Worm (Caenorhabditis elegans) whole organism, L3 larva: ENCODE data around the gene F07F6.1.

Experiments
- R02D3.7 ChIP-seq: fragments of 150-350 bp; optimal IDR thresholded peaks from 2 replicates; lab custom pipeline; 2014; ENCODE audit warnings: missing biosample characterization, missing genetic modification characterization
- ZK546.5 ChIP-seq: sonication (generic microtip); optimal IDR thresholded peaks from 2 replicates; lab custom pipeline; 2017; ENCODE audit warnings: missing biosample characterization, missing genetic modification characterization
- aly-2 ChIP-seq: fragments of 150-350 bp; optimal IDR thresholded peaks from 2 replicates; lab custom pipeline; 2014; ENCODE audit warnings: missing biosample characterization, missing genetic modification characterization
- ama-1 ChIP-seq: fragments of 150-350 bp; optimal IDR thresholded peaks from 2 replicates; lab custom pipeline; 2018
- ceh-16 ChIP-seq: sonication (generic microtip); optimal IDR thresholded peaks from 2 replicates; lab custom pipeline; 2017; ENCODE audit warnings: missing biosample characterization, missing genetic modification characterization
- ceh-28 ChIP-seq: fragments of 150-350 bp; optimal IDR thresholded peaks from 2 replicates; lab custom pipeline; 2014; ENCODE audit warnings: missing biosample characterization, missing genetic modification reagents, missing genetic modification characterization
- ceh-82 ChIP-seq: fragments of 150-350 bp; optimal IDR thresholded peaks from 2 replicates; lab custom pipeline; 2014; ENCODE audit warnings: missing biosample characterization, missing genetic modification characterization
- ceh-9 ChIP-seq: sonication (generic microtip); optimal IDR thresholded peaks from 2 replicates; lab custom pipeline; 2018; ENCODE audit warnings: missing biosample characterization, missing genetic modification characterization
- daf-12 ChIP-seq: fragments of 150-350 bp; optimal IDR thresholded peaks from 2 replicates; lab custom pipeline; 2014; ENCODE audit warnings: missing biosample characterization, missing genetic modification reagents, missing genetic modification characterization
- egl-27 ChIP-seq: sonication (generic microtip); optimal IDR thresholded peaks from 4 replicates; lab custom pipeline; 2017; ENCODE audit warnings: missing biosample characterization, missing genetic modification reagents, missing genetic modification characterization
- egl-5 ChIP-seq: fragments of 150-350 bp; optimal IDR thresholded peaks from 2 replicates; lab custom pipeline; 2017; ENCODE audit warnings: missing biosample characterization, missing genetic modification reagents, missing genetic modification characterization, inconsistent platforms
- elt-1 ChIP-seq: fragments of 150-350 bp; optimal IDR thresholded peaks from 2 replicates; lab custom pipeline; 2014; ENCODE audit warnings: missing biosample characterization, missing genetic modification characterization
- elt-2 ChIP-seq: sonication (generic microtip); optimal IDR thresholded peaks from 2 replicates; lab custom pipeline; 2016; ENCODE audit warnings: missing genetic modification reagents, mild to moderate bottlenecking, missing genetic modification characterization, missing compliant biosample characterization
- elt-3 ChIP-seq, 3 experiments: fragments of 150-350 bp in 1 of 3; sonication (generic microtip) in 2 of 3; optimal IDR thresholded peaks; 2 replicates in 2 of 3; 4 replicates in 1 of 3; lab custom pipeline; 2014 to 2017; ENCODE audit warnings: missing biosample characterization in 3 of 3, missing genetic modification characterization in 3 of 3
- eor-1 ChIP-seq, 2 experiments: fragments of 150-350 bp; optimal IDR thresholded peaks; 2 replicates each; lab custom pipeline; 2014 to 2018; ENCODE audit warnings: missing biosample characterization in 2 of 2, missing genetic modification characterization in 2 of 2
- fkh-2 ChIP-seq: fragments of 150-350 bp; optimal IDR thresholded peaks from 2 replicates; lab custom pipeline; 2014; ENCODE audit warnings: missing biosample characterization, missing genetic modification reagents, missing genetic modification characterization
- fos-1 ChIP-seq: fragments of 150-350 bp; optimal IDR thresholded peaks from 2 replicates; lab custom pipeline; 2014; ENCODE audit warnings: missing biosample characterization, missing genetic modification characterization
- hmg-11 ChIP-seq: sonication (generic microtip); optimal IDR thresholded peaks from 2 replicates; lab custom pipeline; 2016; ENCODE audit warnings: missing genetic modification characterization, missing compliant biosample characterization
- lin-15B ChIP-seq: fragments of 150-350 bp; optimal IDR thresholded peaks from 2 replicates; lab custom pipeline; 2014; ENCODE audit warnings: missing biosample characterization, missing genetic modification characterization
- lin-39 ChIP-seq: fragments of 150-350 bp; optimal IDR thresholded peaks from 2 replicates; lab custom pipeline; 2018; ENCODE audit warnings: missing biosample characterization, missing genetic modification reagents, missing genetic modification characterization
- mml-1 ChIP-seq: fragments of 150-350 bp; sonication (generic microtip); optimal IDR thresholded peaks from 3 replicates; lab custom pipeline; 2014; ENCODE audit warnings: missing biosample characterization, missing genetic modification characterization
- nfya-1 ChIP-seq: sonication (generic microtip); optimal IDR thresholded peaks from 2 replicates; lab custom pipeline; 2017; ENCODE audit warnings: missing genetic modification characterization, mild to moderate bottlenecking, missing compliant biosample characterization, antibody characterized with exemption, moderate library complexity; ENCODE audit not compliant: insufficient read depth
- nhr-12 ChIP-seq: fragments of 150-350 bp; optimal IDR thresholded peaks from 2 replicates; lab custom pipeline; 2014; ENCODE audit warnings: missing biosample characterization, missing genetic modification characterization
- nhr-23 ChIP-seq: fragments of 150-350 bp; optimal IDR thresholded peaks from 2 replicates; lab custom pipeline; 2014; ENCODE audit warnings: missing biosample characterization, missing genetic modification reagents, missing genetic modification characterization
- nhr-237 ChIP-seq: fragments of 150-350 bp; optimal IDR thresholded peaks from 2 replicates; lab custom pipeline; 2014; ENCODE audit warnings: missing biosample characterization, missing genetic modification characterization
- nhr-25 ChIP-seq: sonication (generic microtip); optimal IDR thresholded peaks from 2 replicates; lab custom pipeline; 2017; ENCODE audit warnings: missing biosample characterization, missing genetic modification characterization
- nhr-43 ChIP-seq: sonication (generic microtip); optimal IDR thresholded peaks from 2 replicates; lab custom pipeline; 2016; ENCODE audit warnings: mild to moderate bottlenecking, missing genetic modification characterization, missing compliant biosample characterization; ENCODE audit not compliant: poor library complexity, severe bottlenecking
- nhr-67 ChIP-seq: fragments of 150-350 bp; optimal IDR thresholded peaks from 2 replicates; lab custom pipeline; 2014; ENCODE audit warnings: missing biosample characterization, missing genetic modification characterization
- nhr-77 ChIP-seq: fragments of 150-350 bp; optimal IDR thresholded peaks from 2 replicates; lab custom pipeline; 2014; ENCODE audit warnings: missing biosample characterization, missing genetic modification characterization
- pha-4 ChIP-seq: fragments of 150-350 bp; optimal IDR thresholded peaks from 2 replicates; lab custom pipeline; 2014; ENCODE audit warnings: missing biosample characterization, missing genetic modification reagents, missing genetic modification characterization
- sea-2 ChIP-seq: fragments of 150-350 bp; sonication (generic microtip); optimal IDR thresholded peaks from 4 replicates; lab custom pipeline; 2014; ENCODE audit warnings: missing biosample characterization, missing genetic modification reagents, missing genetic modification characterization
- skn-1 ChIP-seq: fragments of 150-350 bp; optimal IDR thresholded peaks from 2 replicates; lab custom pipeline; 2014; ENCODE audit warnings: missing biosample characterization, missing genetic modification characterization
- snpc-4 ChIP-seq: fragments of 150-350 bp; optimal IDR thresholded peaks from 2 replicates; lab custom pipeline; 2014; ENCODE audit warnings: missing biosample characterization, missing genetic modification characterization
- unc-62 ChIP-seq: fragments of 150-350 bp; sonication (generic microtip); optimal IDR thresholded peaks from 4 replicates; lab custom pipeline; 2014; ENCODE audit warnings: missing biosample characterization, missing genetic modification reagents, missing genetic modification characterization
- zag-1 ChIP-seq: fragments of 150-350 bp; optimal IDR thresholded peaks from 2 replicates; lab custom pipeline; 2014; ENCODE audit warnings: missing biosample characterization, missing genetic modification characterization
- ztf-11 ChIP-seq: fragments of 150-350 bp; optimal IDR thresholded peaks from 2 replicates; lab custom pipeline; 2014; ENCODE audit warnings: missing biosample characterization, missing genetic modification characterization
- ztf-4 ChIP-seq: fragments of 150-350 bp; optimal IDR thresholded peaks from 2 replicates; lab custom pipeline; 2014; ENCODE audit warnings: missing biosample characterization, missing genetic modification characterization

Gene F07F6.1

DNA sequence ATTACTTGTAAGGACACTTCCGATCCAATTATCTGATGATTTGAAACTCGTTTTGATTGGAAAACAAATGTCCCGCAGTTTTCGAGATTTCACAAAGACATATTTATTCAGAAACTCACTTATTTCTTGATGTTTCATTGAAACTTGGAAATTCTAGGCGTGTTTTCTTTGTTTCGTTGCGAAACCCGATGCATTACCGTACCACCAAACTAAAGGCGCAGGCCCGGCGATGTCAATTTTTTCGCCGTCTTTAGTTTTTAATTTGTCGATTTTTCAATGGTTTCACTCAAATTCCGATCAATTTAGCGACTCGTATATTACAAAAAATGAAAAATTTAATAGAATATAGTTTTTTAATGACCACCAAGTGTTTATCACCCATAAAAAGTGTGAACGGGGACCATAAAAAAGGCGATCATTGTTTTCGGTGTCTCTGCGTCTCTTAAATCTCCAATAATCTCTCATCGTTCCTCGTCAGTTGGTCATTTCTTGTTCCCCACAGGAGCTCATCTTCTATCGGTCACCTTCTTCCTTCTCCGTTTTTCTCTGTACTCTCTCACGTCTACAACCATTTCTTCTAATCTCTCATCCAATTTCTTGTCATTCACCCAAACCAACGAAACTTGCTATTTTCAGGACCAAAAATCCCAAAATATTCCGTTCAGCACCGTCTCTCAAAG lies 28.2 kb downstream of the F07F6.1 start, which contains the start of gene clr-1:
Gene clr-1, plus strand, starts transcription at position 630 of the 680 bp plus-strand sequence.
- no peak for TF ChIP-seq nhr-237 (tag; lab: Kevin White, UChicago)
- peak; percentile 7 for TF ChIP-seq nfya-1 (tag; lab: Kevin White, UChicago)

DNA sequence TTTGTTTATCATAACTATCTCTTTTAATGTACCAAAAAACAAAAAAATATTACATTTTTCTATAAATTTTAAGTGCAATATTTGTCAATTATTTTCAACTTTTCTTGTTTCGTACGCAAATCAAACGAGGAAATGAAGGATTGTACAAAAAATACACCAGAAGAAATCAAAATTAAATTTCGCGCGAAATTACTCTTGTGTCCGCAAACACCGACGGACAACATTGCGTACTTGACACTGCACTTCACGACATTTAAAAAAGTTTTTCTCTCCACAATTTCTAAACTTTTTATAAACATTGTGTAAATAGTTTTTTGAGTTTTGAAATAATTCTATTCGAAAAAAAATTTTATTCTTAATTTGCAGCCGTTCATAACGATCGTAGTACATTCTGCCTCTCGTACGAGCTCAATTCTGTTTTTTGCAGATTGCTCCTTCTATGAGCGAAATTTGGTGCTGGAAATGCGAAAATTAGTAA lies 36.3 kb downstream of the F07F6.1 start, which contains the start of gene mrps-16:
Gene mrps-16, plus strand, starts transcription at position 428 of the 478 bp plus-strand sequence.
- TF ChIP-seq ceh-28 (tag; lab: Kevin White, UChicago) (peak; percentile 22), ceh-16 (tag; lab: Kevin White, UChicago) (no peak), nhr-12 (tag; lab: Kevin White, UChicago) (no peak), egl-27 (tag; lab: Kevin White, UChicago) (no peak), ZK546.5 (tag; lab: Kevin White, UChicago) (no peak), daf-12 (tag; lab: Kevin White, UChicago) (no peak), zag-1 (tag; lab: Kevin White, UChicago) (no peak), nhr-43 (tag; lab: Kevin White, UChicago) (peak; percentile 22), lin-39 (tag; lab: Kevin White, UChicago) (peak; percentile 17), sea-2 (no peak), R02D3.7 (tag; lab: Kevin White, UChicago) (peak; percentile 26), nfya-1 (tag; lab: Kevin White, UChicago) (peak; percentile 53), elt-1 (tag; lab: Kevin White, UChicago) (no peak), ztf-11 (tag; lab: Kevin White, UChicago) (no peak), hmg-11 (peak; percentile 77), nhr-25 (tag; lab: Kevin White, UChicago) (peak; percentile 44), egl-5 (tag; lab: Kevin White, UChicago) (peak; percentile 8), ceh-82 (tag; lab: Kevin White, UChicago) (no peak), aly-2 (tag; lab: Kevin White, UChicago) (no peak), nhr-67 (tag; lab: Kevin White, UChicago) (no peak), lin-15B (peak; percentile 40)
- TF ChIP-seq, all 47 proteins: peak for 9

DNA sequence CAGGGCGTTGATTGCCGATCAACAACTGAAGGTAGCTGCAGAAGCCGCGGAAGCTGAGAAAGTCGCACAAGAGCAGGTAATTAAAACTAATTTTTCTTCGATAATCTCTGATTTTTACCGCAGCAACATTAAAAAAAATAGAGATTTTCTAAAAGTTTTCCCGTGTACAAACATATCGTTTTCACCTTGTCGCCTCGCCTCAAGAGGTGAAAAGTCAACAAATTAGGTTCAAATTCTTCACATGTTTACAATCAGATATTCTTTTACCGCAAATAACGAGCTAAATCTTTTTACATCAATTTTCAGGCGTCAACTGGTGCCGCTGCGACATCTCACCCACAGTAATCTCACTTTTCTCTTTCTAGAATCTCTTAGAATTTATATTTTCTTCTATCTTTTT lies 37.3 kb downstream of the F07F6.1 start, which contains the start of gene ilcr-2:
Gene ilcr-2, plus strand, starts transcription at position 301 of the 400 bp plus-strand sequence.
- TF ChIP-seq pha-4 (tag; lab: Kevin White, UChicago): no peak
- no peak for TF ChIP-seq snpc-4
- TF ChIP-seq fkh-2 (tag; lab: Kevin White, UChicago): no peak
- TF ChIP-seq nhr-77: no peak
- no peak for TF ChIP-seq ama-1 (lab: Kevin White, UChicago)
- TF ChIP-seq mml-1 (tag; lab: Kevin White, UChicago): no peak
- no peak for TF ChIP-seq ceh-16 (tag; lab: Kevin White, UChicago)
- no peak for TF ChIP-seq fos-1
- no peak for TF ChIP-seq unc-62 (GFP tag; lab: Kevin White, UChicago)
- no peak for TF ChIP-seq ceh-28 (tag; lab: Kevin White, UChicago)
- no peak for TF ChIP-seq ztf-4

DNA sequence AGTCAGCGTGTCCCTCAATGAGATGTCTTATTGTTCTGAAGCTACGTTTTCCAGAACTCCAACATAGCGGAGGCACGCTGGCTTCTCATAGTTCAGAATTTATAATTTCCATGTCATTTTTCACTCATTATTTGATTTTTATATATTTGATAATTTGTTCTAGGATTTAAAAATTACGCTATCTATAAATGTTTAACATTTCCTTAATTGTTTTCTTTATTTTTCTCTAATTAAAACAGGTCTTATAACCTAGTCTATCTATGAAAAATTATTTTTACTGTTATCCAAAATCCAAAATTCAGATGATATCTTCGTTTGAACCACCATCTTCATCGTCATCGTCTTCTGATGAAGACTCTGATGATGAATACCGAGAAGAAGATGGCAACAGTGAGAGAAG lies 40.6 kb downstream of the F07F6.1 start, which contains the start of gene F56D1.1:
Gene F56D1.1, plus strand, starts transcription at position 301 of the 400 bp plus-strand sequence.
- no peak for TF ChIP-seq egl-5 (tag; lab: Kevin White, UChicago)
- no peak for TF ChIP-seq nhr-23 (tag; lab: Kevin White, UChicago)
- no peak for TF ChIP-seq fos-1
- TF ChIP-seq ama-1 (lab: Kevin White, UChicago): no peak
- TF ChIP-seq fkh-2 (tag; lab: Kevin White, UChicago): no peak
- TF ChIP-seq hmg-11: no peak
- no peak for TF ChIP-seq ceh-16 (tag; lab: Kevin White, UChicago)
- TF ChIP-seq zag-1 (tag; lab: Kevin White, UChicago): no peak
- TF ChIP-seq skn-1 (tag; lab: Kevin White, UChicago): no peak
- no peak for TF ChIP-seq nhr-12 (tag; lab: Kevin White, UChicago)

DNA sequence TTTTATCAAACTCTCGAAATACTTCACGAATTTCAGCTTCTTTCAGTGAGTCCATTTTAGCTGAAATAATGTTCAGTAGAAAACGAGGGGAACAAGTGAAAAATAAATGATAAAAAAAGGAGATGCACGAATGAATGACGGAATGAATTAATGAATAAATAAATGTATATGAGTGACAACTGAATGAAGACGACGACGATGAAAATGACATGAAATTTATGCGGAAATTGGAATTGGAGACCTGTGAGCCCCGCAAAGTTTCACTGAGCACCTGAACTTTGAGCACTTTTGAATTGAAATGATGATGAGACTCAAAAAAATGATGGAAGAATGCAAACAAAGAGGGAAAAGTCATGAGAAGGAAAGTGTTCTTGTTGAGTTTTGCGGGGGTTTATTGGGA lies 44.3 kb downstream of the F07F6.1 start, which contains the start of gene cal-8:
Gene cal-8, minus strand, starts transcription at position 60 of the 400 bp plus-strand sequence.
- TF ChIP-seq mml-1 (tag; lab: Kevin White, UChicago) (no peak), nfya-1 (tag; lab: Kevin White, UChicago) (no peak), nhr-12 (tag; lab: Kevin White, UChicago) (no peak), fos-1 (no peak), ceh-9 (no peak), elt-2 (tag; lab: Kevin White, UChicago) (no peak), elt-3 (tag; optimal IDR thresholded peaks at IDR 0.05; lab: Kevin White, UChicago) (no peak), lin-15B (no peak), eor-1 (tag; optimal IDR thresholded peaks at IDR 0.05; lab: Kevin White, UChicago) (no peak), sea-2 (no peak), aly-2 (tag; lab: Kevin White, UChicago) (no peak), lin-39 (tag; lab: Kevin White, UChicago) (no peak), nhr-43 (tag; lab: Kevin White, UChicago) (no peak), pha-4 (tag; lab: Kevin White, UChicago) (no peak)
